Worm (Caenorhabditis elegans): ENCODE measurements around the gene ttbk-8.2.

- TF ChIP-seq tbx-2 (tag; optimal IDR thresholded peaks at IDR 0.05) (no peak), pqm-1 (tag; optimal IDR thresholded peaks at IDR 0.05) (no peak), ZK546.5 (tag; optimal IDR thresholded peaks at IDR 0.05) (no peak), mml-1 (tag; optimal IDR thresholded peaks at IDR 0.05) (no peak), ceh-9 (tag; optimal IDR thresholded peaks at IDR 0.05) (no peak), nhr-76 (tag; optimal IDR thresholded peaks at IDR 0.05) (no peak)
These were observed 23.0 kb downstream of the ttbk-8.2 start for ce11 chrIV:5654693-5655092.

All from whole organism, L3 larva.